Fruit fly (Drosophila melanogaster) whole organism, embryonic: Measurements from ENCODE around the gene grsm.
A peak's percentile ranks its signal among the peaks of the same experiment; 100 is the strongest.

Source experiments
- Ada2b ChIP-seq: fragments of 200-800 bp; sonication (Bioruptor generic); IDR thresholded peaks from 2 replicates; pipeline ENCODE4 v1.3.6; 2022; ENCODE audit warnings: missing biosample characterization, missing genetic modification characterization
- Atf3 ChIP-seq: fragments of 200-800 bp; sonication (Bioruptor generic); optimal IDR thresholded peaks from 3 replicates; lab custom pipeline; 2016; ENCODE audit warnings: missing biosample characterization, missing genetic modification characterization
- CG11247 ChIP-seq: fragments of 200-800 bp; sonication (Bioruptor generic); IDR thresholded peaks from 2 replicates; pipeline ENCODE4 v1.3.6; 2022; ENCODE audit warnings: missing biosample characterization, missing genetic modification characterization
- CG11398 ChIP-seq: fragments of 200-800 bp; sonication (Bioruptor generic); optimal IDR thresholded peaks from 2 replicates; lab custom pipeline; 2016; ENCODE audit warnings: missing biosample characterization, missing genetic modification characterization
- CG11695 ChIP-seq: fragments of 200-800 bp; sonication (Bioruptor generic); IDR thresholded peaks from 3 replicates; pipeline ENCODE4 v1.3.6; 2022; ENCODE audit warnings: missing biosample characterization, missing genetic modification characterization
- CG12299 ChIP-seq: fragments of 200-800 bp; sonication (Bioruptor generic); optimal IDR thresholded peaks from 2 replicates; lab custom pipeline; 2018; ENCODE audit warnings: missing biosample characterization, mild to moderate bottlenecking, missing genetic modification characterization
- CG12391 ChIP-seq: fragments of 200-800 bp; sonication (Bioruptor generic); optimal IDR thresholded peaks from 3 replicates; lab custom pipeline; 2018; ENCODE audit warnings: missing biosample characterization, mild to moderate bottlenecking, missing genetic modification characterization, moderate library complexity
- CG12659 ChIP-seq: fragments of 200-800 bp; sonication (Bioruptor generic); optimal IDR thresholded peaks from 3 replicates; lab custom pipeline; 2017; ENCODE audit warnings: mild to moderate bottlenecking, missing biosample characterization, missing genetic modification reagents, missing genetic modification characterization
- CG15696 ChIP-seq: fragments of 200-800 bp; sonication (Bioruptor generic); optimal IDR thresholded peaks from 2 replicates; lab custom pipeline; 2019; ENCODE audit warnings: missing biosample characterization, mild to moderate bottlenecking, missing genetic modification characterization, moderate library complexity
- CG17829 ChIP-seq: fragments of 200-800 bp; optimal IDR thresholded peaks from 2 replicates; lab custom pipeline; 2019; ENCODE audit warnings: missing biosample characterization, mild to moderate bottlenecking, missing genetic modification characterization, moderate library complexity
- CG2116 ChIP-seq: fragments of 200-800 bp; sonication (Bioruptor generic); optimal IDR thresholded peaks from 3 replicates; lab custom pipeline; 2018; ENCODE audit warnings: missing biosample characterization, mild to moderate bottlenecking, missing genetic modification characterization
- CG2712 ChIP-seq: fragments of 200-800 bp; optimal IDR thresholded peaks from 3 replicates; lab custom pipeline; 2019; ENCODE audit warnings: missing biosample characterization, mild to moderate bottlenecking, missing genetic modification characterization, moderate library complexity
- CG30020 ChIP-seq: fragments of 200-800 bp; optimal IDR thresholded peaks from 2 replicates; lab custom pipeline; 2019; ENCODE audit warnings: missing biosample characterization, mild to moderate bottlenecking, missing genetic modification characterization, moderate library complexity
- CG3281 ChIP-seq: fragments of 200-800 bp; sonication (Bioruptor generic); optimal IDR thresholded peaks from 3 replicates; lab custom pipeline; 2017; ENCODE audit warnings: missing biosample characterization, mild to moderate bottlenecking, missing genetic modification characterization
- CG34422 ChIP-seq: fragments of 200-800 bp; sonication (Bioruptor generic); IDR thresholded peaks from 3 replicates; pipeline ENCODE4 v1.3.6; 2022; ENCODE audit warnings: missing biosample characterization, missing genetic modification characterization
- CG3838 ChIP-seq: fragments of 200-800 bp; sonication (Bioruptor generic); optimal IDR thresholded peaks from 3 replicates; lab custom pipeline; 2016; ENCODE audit warnings: missing biosample characterization, missing genetic modification characterization
- CG3847 ChIP-seq: fragments of 200-800 bp; sonication (Bioruptor generic); IDR thresholded peaks from 2 replicates; pipeline ENCODE4 v1.3.6; 2022; ENCODE audit warnings: missing biosample characterization, missing genetic modification characterization
- CG4617 ChIP-seq: fragments of 200-800 bp; sonication (Bioruptor generic); optimal IDR thresholded peaks from 3 replicates; lab custom pipeline; 2016; ENCODE audit warnings: missing biosample characterization, missing genetic modification characterization, borderline replicate concordance
- CG5245 ChIP-seq: fragments of 200-800 bp; sonication (Bioruptor generic); optimal IDR thresholded peaks from 3 replicates; lab custom pipeline; 2016; ENCODE audit warnings: missing biosample characterization, missing genetic modification characterization
- CG6813 ChIP-seq: fragments of 200-800 bp; sonication (Bioruptor generic); optimal IDR thresholded peaks from 2 replicates; lab custom pipeline; 2017; ENCODE audit warnings: missing biosample characterization, missing genetic modification characterization, mild to moderate bottlenecking, moderate library complexity, missing genetic modification reagents
- CG7963 ChIP-seq: fragments of 200-800 bp; sonication (Bioruptor generic); IDR thresholded peaks from 3 replicates; pipeline ENCODE4 v1.3.6; 2022; ENCODE audit warnings: missing biosample characterization, missing genetic modification characterization; ENCODE audit not compliant: partially characterized antibody
- CG8478 ChIP-seq: fragments of >200 bp; optimal IDR thresholded peaks from 2 replicates; lab custom pipeline; 2018
- Dp ChIP-seq: fragments of 200-800 bp; sonication (Bioruptor generic); optimal IDR thresholded peaks from 2 replicates; lab custom pipeline; 2018; ENCODE audit warnings: missing biosample characterization, mild to moderate bottlenecking, missing genetic modification characterization, moderate library complexity
- Hr39 ChIP-seq: fragments of >200 bp; optimal IDR thresholded peaks from 2 replicates; lab custom pipeline; 2017
- Max ChIP-seq: fragments of 200-800 bp; sonication (Bioruptor generic); optimal IDR thresholded peaks from 2 replicates; lab custom pipeline; 2016; ENCODE audit warnings: missing biosample characterization, mild to moderate bottlenecking, missing genetic modification characterization
- Med ChIP-seq: fragments of 200-800 bp; sonication (Bioruptor generic); peaks from one replicate; lab custom pipeline; 2016; ENCODE audit warnings: missing biosample characterization, missing genetic modification characterization, mild to moderate bottlenecking, inconsistent platforms, moderate library complexity
- Myb ChIP-seq: fragments of 200-800 bp; sonication (Bioruptor generic); optimal IDR thresholded peaks from 2 replicates; lab custom pipeline; 2016; ENCODE audit warnings: missing biosample characterization, missing genetic modification characterization
- Poxn ChIP-seq: fragments of 200-800 bp; sonication (Bioruptor generic); IDR thresholded peaks from 2 replicates; pipeline ENCODE4 v1.3.6; 2022; ENCODE audit warnings: missing biosample characterization, missing genetic modification characterization
- Sry-δ ChIP-seq: fragments of 200-800 bp; sonication (Bioruptor generic); optimal IDR thresholded peaks from 2 replicates; lab custom pipeline; 2016; ENCODE audit warnings: missing biosample characterization, missing genetic modification characterization
- abd-A ChIP-seq: fragments of 200-800 bp; sonication (Bioruptor generic); optimal IDR thresholded peaks from 3 replicates; lab custom pipeline; 2019; ENCODE audit warnings: missing biosample characterization, mild to moderate bottlenecking, missing genetic modification characterization, moderate library complexity
- az2 ChIP-seq: fragments of 200-800 bp; sonication (Bioruptor generic); optimal IDR thresholded peaks from 3 replicates; lab custom pipeline; 2016; ENCODE audit warnings: missing biosample characterization, missing genetic modification characterization
- bbx ChIP-seq: fragments of 200-800 bp; sonication (Bioruptor generic); IDR thresholded peaks from 2 replicates; pipeline ENCODE4 v1.3.6; 2022; ENCODE audit warnings: missing biosample characterization, missing genetic modification characterization; ENCODE audit not compliant: partially characterized antibody
- caup ChIP-seq: fragments of 200-800 bp; sonication (Bioruptor generic); optimal IDR thresholded peaks from 3 replicates; lab custom pipeline; 2017; ENCODE audit warnings: missing biosample characterization, mild to moderate bottlenecking, missing genetic modification characterization, moderate library complexity; ENCODE audit not compliant: severe bottlenecking
- cwo ChIP-seq: fragments of 200-800 bp; sonication (Bioruptor generic); optimal IDR thresholded peaks from 3 replicates; lab custom pipeline; 2017; ENCODE audit warnings: missing biosample characterization, missing genetic modification characterization, mild to moderate bottlenecking, moderate library complexity, missing genetic modification reagents
- fru ChIP-seq: fragments of >200 bp; optimal IDR thresholded peaks from 2 replicates; lab custom pipeline; 2017
- her ChIP-seq: fragments of 200-800 bp; sonication (Bioruptor generic); optimal IDR thresholded peaks from 2 replicates; lab custom pipeline; 2016; ENCODE audit warnings: missing biosample characterization, missing genetic modification characterization
- hkb ChIP-seq, 2 experiments: fragments of 200-800 bp in 1 of 2; fragments of >200 bp in 1 of 2; sonication (Bioruptor generic) in 1 of 2; IDR thresholded peaks in 1 of 2; optimal IDR thresholded peaks in 1 of 2; 2 replicates each; pipeline versions ENCODE4 v1.3.6 to Lab custom; 2017 to 2022; ENCODE audit warnings: missing biosample characterization in 1 of 2, missing genetic modification characterization in 1 of 2
- insv ChIP-seq, 2 experiments: fragments of 200-800 bp; sonication (Bioruptor generic); optimal IDR thresholded peaks; 3 replicates each; lab custom pipeline; 2016 to 2018; ENCODE audit warnings: missing biosample characterization in 2 of 2, missing genetic modification characterization in 2 of 2
- kah ChIP-seq: fragments of 200-800 bp; sonication (Bioruptor generic); optimal IDR thresholded peaks from 2 replicates; lab custom pipeline; 2018; ENCODE audit warnings: missing biosample characterization, mild to moderate bottlenecking, missing genetic modification characterization
- lbe ChIP-seq: fragments of 200-800 bp; sonication (Bioruptor generic); optimal IDR thresholded peaks from 2 replicates; lab custom pipeline; 2016; ENCODE audit warnings: missing biosample characterization, mild to moderate bottlenecking, missing genetic modification characterization
- lola ChIP-seq, 3 experiments: fragments of >200 bp in 2 of 3; fragments of 200-800 bp in 1 of 3; sonication (Bioruptor generic) in 1 of 3; optimal IDR thresholded peaks; 2 replicates each; lab custom pipeline; 2017 to 2019; ENCODE audit warnings: missing biosample characterization in 3 of 3, missing genetic modification characterization in 3 of 3, mild to moderate bottlenecking in 1 of 3, moderate library complexity in 1 of 3
- lov ChIP-seq, 2 experiments: fragments of 200-800 bp in 1 of 2; fragments of >200 bp in 1 of 2; sonication (Bioruptor generic) in 1 of 2; IDR thresholded peaks in 1 of 2; optimal IDR thresholded peaks in 1 of 2; 2 replicates in 1 of 2; 3 replicates in 1 of 2; pipeline versions ENCODE4 v1.3.6 to Lab custom; 2017 to 2022; ENCODE audit warnings: missing biosample characterization in 1 of 2, missing genetic modification characterization in 1 of 2
- pum ChIP-seq: fragments of 200-800 bp; sonication (Bioruptor generic); optimal IDR thresholded peaks from 2 replicates; lab custom pipeline; 2016; ENCODE audit warnings: missing biosample characterization, missing genetic modification characterization
- row ChIP-seq: fragments of 200-800 bp; sonication (Bioruptor generic); IDR thresholded peaks from 3 replicates; pipeline ENCODE4 v1.3.6; 2022; ENCODE audit warnings: missing biosample characterization, missing genetic modification characterization
- seq ChIP-seq: fragments of 200-800 bp; sonication (Bioruptor generic); IDR thresholded peaks from 2 replicates; pipeline ENCODE4 v1.3.6; 2022; ENCODE audit warnings: missing biosample characterization, missing genetic modification characterization
- sna ChIP-seq: fragments of 200-800 bp; sonication (Bioruptor generic); IDR thresholded peaks from 2 replicates; pipeline ENCODE4 v1.3.6; 2022; ENCODE audit warnings: missing biosample characterization, missing genetic modification characterization; ENCODE audit not compliant: partially characterized antibody
- stc ChIP-seq: fragments of 200-800 bp; sonication (Bioruptor generic); IDR thresholded peaks from 2 replicates; pipeline ENCODE4 v1.3.6; 2022; ENCODE audit warnings: missing biosample characterization, missing genetic modification characterization
- trem ChIP-seq: fragments of 200-800 bp; optimal IDR thresholded peaks from 3 replicates; lab custom pipeline; 2019; ENCODE audit warnings: missing biosample characterization, mild to moderate bottlenecking, missing genetic modification characterization, moderate library complexity

The grsm gene

dm6 chr3R:13010905-13011620, 43.6 kb upstream of the grsm start, which contains the start of gene CG8031 (continued):
- TF ChIP-seq sna (GFP tag; lab: Robert Waterston, UW) (peak; percentile 55; the same call in 1 of the 2 replicates), Hr39 (lab: Kevin White, UChicago) (no peak), lola (GFP tag; optimal IDR thresholded peaks at IDR 0.05; lab: Kevin White, UChicago) (peak in 1 of 3 experiments; percentile 14), Ada2b (GFP tag; lab: Robert Waterston, UW) (no peak), row (GFP tag; lab: Robert Waterston, UW) (peak; percentile 38; the same call in 1 of the 3 replicates), abd-A (no peak), CG12391 (tag; lab: Kevin White, UChicago) (peak; percentile 41), pum (GFP tag; lab: Kevin White, UChicago) (no peak), caup (GFP tag; lab: Kevin White, UChicago) (no peak), cwo (GFP tag; lab: Kevin White, UChicago) (no peak), CG5245 (GFP tag; lab: Kevin White, UChicago) (no peak), Poxn (no peak), CG7963 (no peak), CG11398 (GFP tag; lab: Kevin White, UChicago) (no peak), CG12659 (GFP tag; lab: Kevin White, UChicago) (peak; percentile 78), Atf3 (no peak), CG4617 (GFP tag; lab: Kevin White, UChicago) (peak; percentile 58), CG2116 (GFP tag; lab: Kevin White, UChicago) (peak; percentile 70), CG34422 (GFP tag; lab: Robert Waterston, UW) (peak; percentile 66; the same call in 2 of the 3 replicates), Myb (peak; percentile 35), bbx (peak; percentile 32; the same call in 1 of the 2 replicates), kah (GFP tag; lab: Kevin White, UChicago) (no peak), CG3847 (peak; percentile 54), Max (GFP tag; lab: Kevin White, UChicago) (no peak), CG15696 (no peak), CG30020 (peak; percentile 27), insv (GFP tag; optimal IDR thresholded peaks at IDR 0.05; lab: Kevin White, UChicago) (peak in 1 of 2 experiments; percentile 12), stc (GFP tag; lab: Robert Waterston, UW) (no peak), lov (optimal IDR thresholded peaks at IDR 0.05; lab: Kevin White, UChicago) (no peak), lov (GFP tag; IDR thresholded peaks at IDR 0.05; lab: Robert Waterston, UW) (no peak), CG3838 (GFP tag; lab: Kevin White, UChicago) (no peak), CG11247 (GFP tag; lab: Robert Waterston, UW) (no peak), Sry-δ (GFP tag; lab: Kevin White, UChicago) (no peak), CG2712 (tag; lab: Kevin White, UChicago) (peak; percentile 17), seq (GFP tag; lab: Robert Waterston, UW) (0 out of 2 replicates have a peak, but pooled peaks have one; percentile 9), hkb (optimal IDR thresholded peaks at IDR 0.05; lab: Kevin White, UChicago) (peak; percentile 24), hkb (GFP tag; IDR thresholded peaks at IDR 0.05; lab: Robert Waterston, UW) (peak; percentile 29), CG3281 (no peak), CG6813 (no peak), her (GFP tag; lab: Kevin White, UChicago) (no peak), Med (GFP tag; lab: Kevin White, UChicago) (no peak), lbe (no peak), CG8478 (lab: Kevin White, UChicago) (peak; percentile 21), az2 (GFP tag; lab: Kevin White, UChicago) (no peak), CG17829 (peak; percentile 7), fru (lab: Kevin White, UChicago) (no peak), CG12299 (tag; lab: Kevin White, UChicago) (no peak), Dp (GFP tag; lab: Kevin White, UChicago) (peak; percentile 52), trem (tag; lab: Kevin White, UChicago) (peak; percentile 26), CG11695 (GFP tag; lab: Robert Waterston, UW) (no peak)
